Worm (Caenorhabditis elegans): ENCODE results near the gene E02H4.2.

- TF ChIP-seq nhr-77 (tag; optimal IDR thresholded peaks at IDR 0.05) (no peak), mdl-1 (tag; optimal IDR thresholded peaks at IDR 0.05) (no peak), snpc-4 (tag; optimal IDR thresholded peaks at IDR 0.05) (no peak)
Measured at ce11 chrX:14307667-14308066, 26.2 kb upstream of the E02H4.2 start, which contains the start of gene gphr-2.
